Fruit fly (Drosophila melanogaster) Kc167 (cell line): ENCODE measurements around the gene tws.

Experiments
- Sin3A ChIP-seq: fragments of >200 bp; optimal IDR thresholded peaks from 2 replicates; lab custom pipeline; 2018; ENCODE audit warnings: missing external identifiers
- insv ChIP-seq: fragments of >200 bp; optimal IDR thresholded peaks from 3 replicates; lab custom pipeline; 2018; ENCODE audit warnings: missing external identifiers
- psq ChIP-seq: fragments of >200 bp; optimal IDR thresholded peaks from 2 replicates; lab custom pipeline; 2017; ENCODE audit warnings: missing external identifiers
- ttk ChIP-seq: sonication (Bioruptor generic); optimal IDR thresholded peaks from 2 replicates; lab custom pipeline; 2017; ENCODE audit warnings: missing external identifiers

dm6 chr3R:10161163-10161562 is 21.6 kb upstream of the tws start, which contains the start of gene CG6254:
- no peak for TF ChIP-seq ttk
- TF ChIP-seq Sin3A: no peak
- TF ChIP-seq psq (lab: Kevin White, UChicago): no peak
- TF ChIP-seq insv (lab: Kevin White, UChicago): no peak
